Fruit fly (Drosophila melanogaster) whole organism, embryonic: Measurements from ENCODE around the gene Arl5.

Experiments used
- ATbp ChIP-seq: fragments of 200-800 bp; sonication (Bioruptor generic); optimal IDR thresholded peaks from 2 replicates; lab custom pipeline; 2017; ENCODE audit warnings: missing biosample characterization, mild to moderate bottlenecking, missing genetic modification characterization, missing genetic modification reagents
- BEAF-32 ChIP-seq: fragments of 200-800 bp; sonication (Bioruptor generic); optimal IDR thresholded peaks from 3 replicates; lab custom pipeline; 2017; ENCODE audit warnings: missing biosample characterization, missing genetic modification characterization, mild to moderate bottlenecking, moderate library complexity, missing genetic modification reagents
- CG12155 ChIP-seq: fragments of 200-800 bp; sonication (Bioruptor generic); optimal IDR thresholded peaks from 3 replicates; lab custom pipeline; 2016; ENCODE audit warnings: missing biosample characterization, missing genetic modification characterization
- CG1233 ChIP-seq: fragments of 200-800 bp; sonication (Bioruptor generic); optimal IDR thresholded peaks from 4 replicates; lab custom pipeline; 2018; ENCODE audit warnings: missing biosample characterization, mild to moderate bottlenecking, missing genetic modification characterization
- CG12942 ChIP-seq: fragments of 200-800 bp; sonication (Bioruptor generic); optimal IDR thresholded peaks from 3 replicates; lab custom pipeline; 2016; ENCODE audit warnings: missing biosample characterization, missing genetic modification characterization
- CG13624 ChIP-seq: fragments of 200-800 bp; sonication (Bioruptor generic); optimal IDR thresholded peaks from 2 replicates; lab custom pipeline; 2016; ENCODE audit warnings: missing biosample characterization, missing genetic modification characterization
- CG14965 ChIP-seq: fragments of 200-800 bp; sonication (Bioruptor generic); optimal IDR thresholded peaks from 2 replicates; lab custom pipeline; 2016; ENCODE audit warnings: missing biosample characterization, missing genetic modification characterization, borderline replicate concordance
- CG16863 ChIP-seq: fragments of 200-800 bp; sonication (Bioruptor generic); optimal IDR thresholded peaks from 3 replicates; lab custom pipeline; 2016; ENCODE audit warnings: missing biosample characterization, missing genetic modification characterization
- CG2875 ChIP-seq: fragments of 200-800 bp; sonication (Bioruptor generic); optimal IDR thresholded peaks from 2 replicates; lab custom pipeline; 2017; ENCODE audit warnings: missing biosample characterization, mild to moderate bottlenecking, missing genetic modification characterization, missing genetic modification reagents
- CG4282 ChIP-seq: fragments of 200-800 bp; sonication (Bioruptor generic); optimal IDR thresholded peaks from 2 replicates; lab custom pipeline; 2016; ENCODE audit warnings: missing biosample characterization, missing genetic modification characterization
- CG4617 ChIP-seq: fragments of 200-800 bp; sonication (Bioruptor generic); optimal IDR thresholded peaks from 3 replicates; lab custom pipeline; 2016; ENCODE audit warnings: missing biosample characterization, missing genetic modification characterization, borderline replicate concordance
- CG4820 ChIP-seq: fragments of 200-800 bp; sonication (Bioruptor generic); optimal IDR thresholded peaks from 3 replicates; lab custom pipeline; 2016; ENCODE audit warnings: missing biosample characterization, missing genetic modification characterization
- CG9817 ChIP-seq: fragments of 200-800 bp; sonication (Bioruptor generic); optimal IDR thresholded peaks from 2 replicates; lab custom pipeline; 2018; ENCODE audit warnings: missing biosample characterization, mild to moderate bottlenecking, missing genetic modification characterization, moderate library complexity
- Camta ChIP-seq: fragments of 200-800 bp; sonication (Bioruptor generic); optimal IDR thresholded peaks from 2 replicates; lab custom pipeline; 2016; ENCODE audit warnings: missing biosample characterization, missing genetic modification characterization
- Dek ChIP-seq: fragments of 200-800 bp; sonication (Bioruptor generic); optimal IDR thresholded peaks from 3 replicates; lab custom pipeline; 2019; ENCODE audit warnings: missing biosample characterization, mild to moderate bottlenecking, missing genetic modification characterization, moderate library complexity
- Doc3 ChIP-seq: fragments of 200-800 bp; sonication (Bioruptor generic); IDR thresholded peaks from 3 replicates; pipeline ENCODE4 v1.3.6; 2022; ENCODE audit warnings: missing biosample characterization, missing genetic modification characterization; ENCODE audit not compliant: partially characterized antibody
- E2f2 ChIP-seq: fragments of 200-800 bp; sonication (Bioruptor generic); IDR thresholded peaks from 2 replicates; pipeline ENCODE4 v1.3.6; 2022; ENCODE audit warnings: missing biosample characterization, missing genetic modification characterization
- HHEX ChIP-seq: fragments of 200-800 bp; sonication (Bioruptor generic); optimal IDR thresholded peaks from 3 replicates; lab custom pipeline; 2017; ENCODE audit warnings: missing biosample characterization, mild to moderate bottlenecking, missing genetic modification characterization, missing genetic modification reagents
- HLH3B ChIP-seq: fragments of 200-800 bp; sonication (Bioruptor generic); IDR thresholded peaks from 2 replicates; pipeline ENCODE4 v1.3.6; 2022; ENCODE audit warnings: missing biosample characterization, missing genetic modification characterization
- HLHmδ ChIP-seq: fragments of 200-800 bp; sonication (Bioruptor generic); optimal IDR thresholded peaks from 2 replicates; lab custom pipeline; 2018; ENCODE audit warnings: missing biosample characterization, mild to moderate bottlenecking, missing genetic modification characterization, moderate library complexity
- HmgD ChIP-seq: fragments of 200-800 bp; sonication (Bioruptor generic); optimal IDR thresholded peaks from 3 replicates; lab custom pipeline; 2016; ENCODE audit warnings: missing biosample characterization, missing genetic modification characterization
- HmgZ ChIP-seq: fragments of 200-800 bp; sonication (Bioruptor generic); optimal IDR thresholded peaks from 2 replicates; lab custom pipeline; 2018; ENCODE audit warnings: missing biosample characterization, mild to moderate bottlenecking, missing genetic modification characterization
- Hr39 ChIP-seq: fragments of >200 bp; optimal IDR thresholded peaks from 2 replicates; lab custom pipeline; 2017
- Nf-YA ChIP-seq: fragments of 200-800 bp; sonication (Bioruptor generic); IDR thresholded peaks from 2 replicates; pipeline ENCODE4 v1.3.6; 2022; ENCODE audit warnings: missing biosample characterization, missing genetic modification characterization
- Optix ChIP-seq: fragments of 200-800 bp; sonication (Bioruptor generic); IDR thresholded peaks from 3 replicates; pipeline ENCODE4 v1.3.6; 2022; ENCODE audit warnings: missing biosample characterization, missing genetic modification characterization
- Stat92E ChIP-seq, 3 experiments: fragments of >200 bp in 2 of 3; fragments of 200-800 bp in 1 of 3; sonication (Bioruptor generic) in 1 of 3; optimal IDR thresholded peaks; 2 replicates each; lab custom pipeline; 2017 to 2019; ENCODE audit warnings: missing biosample characterization in 3 of 3, missing genetic modification characterization in 3 of 3, mild to moderate bottlenecking in 1 of 3, moderate library complexity in 1 of 3
- abd-A ChIP-seq: fragments of 200-800 bp; sonication (Bioruptor generic); optimal IDR thresholded peaks from 3 replicates; lab custom pipeline; 2019; ENCODE audit warnings: missing biosample characterization, mild to moderate bottlenecking, missing genetic modification characterization, moderate library complexity
- amos ChIP-seq: fragments of 200-800 bp; sonication (Bioruptor generic); IDR thresholded peaks from 2 replicates; pipeline ENCODE4 v1.3.6; 2022; ENCODE audit warnings: missing biosample characterization, missing genetic modification characterization; ENCODE audit not compliant: partially characterized antibody
- ash1 ChIP-seq: fragments of 200-800 bp; sonication (Bioruptor generic); optimal IDR thresholded peaks from 2 replicates; lab custom pipeline; 2018; ENCODE audit warnings: missing biosample characterization, mild to moderate bottlenecking, missing genetic modification characterization
- bab2 ChIP-seq: fragments of 200-800 bp; sonication (Bioruptor generic); optimal IDR thresholded peaks from 2 replicates; lab custom pipeline; 2016; ENCODE audit warnings: missing biosample characterization, missing genetic modification characterization
- bowl ChIP-seq: fragments of 200-800 bp; sonication (Bioruptor generic); IDR thresholded peaks from 2 replicates; pipeline ENCODE4 v1.3.6; 2022; ENCODE audit warnings: missing biosample characterization, missing genetic modification characterization
- bsh ChIP-seq, 2 experiments: fragments of 200-800 bp; sonication (Bioruptor generic); optimal IDR thresholded peaks; 2 replicates each; lab custom pipeline; 2017 to 2018; ENCODE audit warnings: mild to moderate bottlenecking in 2 of 2, missing biosample characterization in 2 of 2, missing genetic modification characterization in 2 of 2, moderate library complexity in 1 of 2
- dati ChIP-seq: fragments of 200-800 bp; sonication (Bioruptor generic); IDR thresholded peaks from 2 replicates; pipeline ENCODE4 v1.3.6; 2022; ENCODE audit warnings: missing biosample characterization, missing genetic modification characterization
- knrl ChIP-seq: fragments of 200-800 bp; sonication (Bioruptor generic); IDR thresholded peaks from 3 replicates; pipeline ENCODE4 v1.3.6; 2022; ENCODE audit warnings: missing biosample characterization, missing genetic modification characterization; ENCODE audit not compliant: partially characterized antibody
- nerfin-2 ChIP-seq: fragments of 200-800 bp; sonication (Bioruptor generic); IDR thresholded peaks from 2 replicates; pipeline ENCODE4 v1.3.6; 2022; ENCODE audit warnings: missing biosample characterization, missing genetic modification characterization; ENCODE audit not compliant: partially characterized antibody
- pan ChIP-seq, 4 experiments: fragments of >200 bp in 3 of 4; fragments of 200-800 bp in 1 of 4; sonication (Bioruptor generic) in 1 of 4; optimal IDR thresholded peaks in 3 of 4; IDR thresholded peaks in 1 of 4; 2 replicates each; pipeline versions ENCODE4 v1.3.6 to Lab custom; 2017 to 2022; ENCODE audit warnings: missing biosample characterization in 2 of 4, missing genetic modification characterization in 2 of 4, mixed read lengths in 1 of 4
- pum ChIP-seq: fragments of 200-800 bp; sonication (Bioruptor generic); optimal IDR thresholded peaks from 2 replicates; lab custom pipeline; 2016; ENCODE audit warnings: missing biosample characterization, missing genetic modification characterization
- rib ChIP-seq: fragments of 200-800 bp; sonication (Bioruptor generic); IDR thresholded peaks from 2 replicates; pipeline ENCODE4 v1.3.6; 2022; ENCODE audit warnings: missing biosample characterization, missing genetic modification characterization
- so ChIP-seq: fragments of 200-800 bp; sonication (Bioruptor generic); IDR thresholded peaks from 3 replicates; pipeline ENCODE4 v1.3.6; 2022; ENCODE audit warnings: missing biosample characterization, missing genetic modification characterization
- toy ChIP-seq: fragments of 200-800 bp; sonication (Bioruptor generic); IDR thresholded peaks from 2 replicates; pipeline ENCODE4 v1.3.6; 2022; ENCODE audit warnings: missing biosample characterization, missing genetic modification characterization
- tup ChIP-seq: fragments of 200-800 bp; sonication (Bioruptor generic); optimal IDR thresholded peaks from 2 replicates; lab custom pipeline; 2016; ENCODE audit warnings: missing biosample characterization, mild to moderate bottlenecking, missing genetic modification characterization, moderate library complexity
- unc-4 ChIP-seq: fragments of 200-800 bp; sonication (Bioruptor generic); IDR thresholded peaks from 2 replicates; pipeline ENCODE4 v1.3.6; 2022; ENCODE audit warnings: missing biosample characterization, missing genetic modification characterization; ENCODE audit not compliant: partially characterized antibody
- vnd ChIP-seq: fragments of 200-800 bp; sonication (Bioruptor generic); IDR thresholded peaks from 3 replicates; pipeline ENCODE4 v1.3.6; 2022; ENCODE audit warnings: missing biosample characterization, missing genetic modification characterization; ENCODE audit not compliant: partially characterized antibody
- wek ChIP-seq: fragments of 200-800 bp; sonication (Bioruptor generic); optimal IDR thresholded peaks from 3 replicates; lab custom pipeline; 2018; ENCODE audit warnings: missing biosample characterization, mild to moderate bottlenecking, missing genetic modification characterization, moderate library complexity
- wor ChIP-seq: fragments of 200-800 bp; sonication (Bioruptor generic); IDR thresholded peaks from 2 replicates; pipeline ENCODE4 v1.3.6; 2022; ENCODE audit warnings: missing biosample characterization, missing genetic modification characterization
- z ChIP-seq: fragments of 200-800 bp; sonication (Bioruptor generic); IDR thresholded peaks from 3 replicates; pipeline ENCODE4 v1.3.6; 2022; ENCODE audit warnings: missing biosample characterization, missing genetic modification characterization

Gene Arl5

dm6 chr3L:8299224-8300130, at the start of gene Arl5, which contains the start of gene CG13671 (continued):
- TF ChIP-seq HmgZ, result peak; percentile 62
- no peak for TF ChIP-seq CG9817 (tag; lab: Kevin White, UChicago)
- peak; percentile 74 for TF ChIP-seq Nf-YA (GFP tag; lab: Robert Waterston, UW)
- peak; percentile 79 for TF ChIP-seq HLH3B (GFP tag; lab: Robert Waterston, UW)
- peak; percentile 46 for TF ChIP-seq CG4282 (GFP tag; lab: Kevin White, UChicago)
- TF ChIP-seq CG4617 (GFP tag; lab: Kevin White, UChicago), result peak; percentile 87
- TF ChIP-seq CG4820 (GFP tag; lab: Kevin White, UChicago), result peak; percentile 81
- no peak for TF ChIP-seq Hr39 (lab: Kevin White, UChicago)
- peak; percentile 83 for TF ChIP-seq Doc3 (GFP tag; lab: Robert Waterston, UW)
- TF ChIP-seq E2f2, result peak; percentile 73
- TF ChIP-seq abd-A (tag; lab: Kevin White, UChicago), result no peak
- TF ChIP-seq nerfin-2 (GFP tag; lab: Robert Waterston, UW), result no peak; the same call in 1 of the 2 replicates
- 0 out of 2 replicates have a peak, but pooled peaks have one; percentile 2 for TF ChIP-seq dati (GFP tag; lab: Robert Waterston, UW)
- peak; percentile 54 for TF ChIP-seq CG16863
- TF ChIP-seq bsh (GFP tag; optimal IDR thresholded peaks at IDR 0.05; lab: Kevin White, UChicago), result peak in 1 of 2 experiments; percentile 83
- TF ChIP-seq HHEX (GFP tag; lab: Kevin White, UChicago), result peak; percentile 65
- peak; percentile 34; the same call in 1 of the 2 replicates for TF ChIP-seq rib (GFP tag; lab: Robert Waterston, UW)
- peak; percentile 80 for TF ChIP-seq unc-4
- peak; percentile 47 for TF ChIP-seq Camta
- TF ChIP-seq amos (GFP tag; lab: Robert Waterston, UW), result peak; percentile 72
- TF ChIP-seq wor, result peak; percentile 44; the same call in 1 of the 2 replicates
- peak; percentile 86 for TF ChIP-seq CG12942 (GFP tag; lab: Kevin White, UChicago)
- TF ChIP-seq CG12155 (GFP tag; lab: Kevin White, UChicago), result peak; percentile 88
- no peak for TF ChIP-seq bowl (GFP tag; lab: Robert Waterston, UW)
- TF ChIP-seq wek, result no peak
- TF ChIP-seq CG13624 (GFP tag; lab: Kevin White, UChicago), result peak; percentile 42
- peak; percentile 50 for TF ChIP-seq CG2875 (GFP tag; lab: Kevin White, UChicago)
- TF ChIP-seq ash1 (GFP tag; lab: Kevin White, UChicago), result no peak
- TF ChIP-seq HLHmδ (GFP tag; lab: Kevin White, UChicago), result no peak
- TF ChIP-seq CG1233 (GFP tag; lab: Kevin White, UChicago), result peak; percentile 53
- peak; percentile 60 for TF ChIP-seq bab2 (GFP tag; lab: Kevin White, UChicago)
- TF ChIP-seq HmgD (GFP tag; lab: Kevin White, UChicago), result no peak
- TF ChIP-seq pum (GFP tag; lab: Kevin White, UChicago), result peak; percentile 54
- TF ChIP-seq toy, result no peak
- TF ChIP-seq ATbp (GFP tag; lab: Kevin White, UChicago), result peak; percentile 34
- TF ChIP-seq Dek (tag; lab: Kevin White, UChicago), result peak; percentile 66
- TF ChIP-seq CG14965, result no peak
- TF ChIP-seq pan (optimal IDR thresholded peaks at IDR 0.05; lab: Kevin White, UChicago), result no peak
- peak in 1 of 2 experiments; percentile 81 for TF ChIP-seq pan (GFP tag; optimal IDR thresholded peaks at IDR 0.05 in 1 of 2, IDR thresholded peaks at IDR 0.05 in 1 of 2)
- peak; percentile 78 for TF ChIP-seq vnd (GFP tag; lab: Robert Waterston, UW)
- TF ChIP-seq Optix, result peak; percentile 62; the same call in 1 of the 3 replicates
- peak in 1 of 3 experiments; percentile 10 for TF ChIP-seq Stat92E (GFP tag; optimal IDR thresholded peaks at IDR 0.05; lab: Kevin White, UChicago)
- TF ChIP-seq so (GFP tag; lab: Robert Waterston, UW), result peak; percentile 59; the same call in 1 of the 3 replicates
- peak; percentile 80 for TF ChIP-seq knrl (GFP tag; lab: Robert Waterston, UW)
- TF ChIP-seq z, result no peak
- TF ChIP-seq tup (GFP tag; lab: Kevin White, UChicago), result peak; percentile 68
- TF ChIP-seq BEAF-32 (GFP tag; lab: Kevin White, UChicago), result peak; percentile 85
